Worm (Caenorhabditis elegans): ENCODE measurements around the gene pde-3.

Gene pde-3

ce11 chrII:14919148-14919755 is at the start of gene pde-3:
Gene pde-3, plus strand, starts transcription at chrII:14919705.
- TF ChIP-seq unc-62 (GFP tag; optimal IDR thresholded peaks at IDR 0.05) = no peak

ce11 chrII:14876737-14877203 is 42.7 kb upstream of the pde-3 start, which contains the start of gene Y53F4A.2:
Gene Y53F4A.2, minus strand, starts transcription at chrII:14877153.
- TF ChIP-seq unc-62 (GFP tag; optimal IDR thresholded peaks at IDR 0.05) = no peak

ce11 chrII:14892515-14892914 is 27.0 kb upstream of the pde-3 start:
- no peak for TF ChIP-seq unc-62 (GFP tag; optimal IDR thresholded peaks at IDR 0.05)

ce11 chrII:14896503-14896902 is 23.0 kb upstream of the pde-3 start:
- no peak for TF ChIP-seq unc-62 (GFP tag; optimal IDR thresholded peaks at IDR 0.05)

ce11 chrII:14902193-14902592 is 17.3 kb upstream of the pde-3 start, which contains the start of gene cog-1:
Gene cog-1, plus strand, starts transcription at chrII:14902493.
- no peak for TF ChIP-seq unc-62 (GFP tag; optimal IDR thresholded peaks at IDR 0.05)

ce11 chrII:14903611-14904010 is 15.9 kb upstream of the pde-3 start:
- no peak for TF ChIP-seq unc-62 (GFP tag; optimal IDR thresholded peaks at IDR 0.05)

ce11 chrII:14904635-14905034 is 14.9 kb upstream of the pde-3 start:
- no peak for TF ChIP-seq unc-62 (GFP tag; optimal IDR thresholded peaks at IDR 0.05)

ce11 chrII:14907719-14908118 is 11.8 kb upstream of the pde-3 start:
- no peak for TF ChIP-seq unc-62 (GFP tag; optimal IDR thresholded peaks at IDR 0.05)

ce11 chrII:14910307-14910706 is 9.2 kb upstream of the pde-3 start, which contains the start of gene R03C1.1:
Gene R03C1.1, minus strand, starts transcription at chrII:14910407.
- TF ChIP-seq unc-62 (GFP tag; optimal IDR thresholded peaks at IDR 0.05) = no peak

ce11 chrII:14916848-14917247 is 2.7 kb upstream of the pde-3 start:
- TF ChIP-seq unc-62 (GFP tag; optimal IDR thresholded peaks at IDR 0.05) = no peak

- no peak for TF ChIP-seq unc-62 (GFP tag; optimal IDR thresholded peaks at IDR 0.05)
Measured at ce11 chrII:14928766-14929165, 9.3 kb downstream of the pde-3 start.

- TF ChIP-seq unc-62 (GFP tag; optimal IDR thresholded peaks at IDR 0.05) = no peak
Measured at ce11 chrII:14935431-14936071, 16.0 kb downstream of the pde-3 start.

- TF ChIP-seq unc-62 (GFP tag; optimal IDR thresholded peaks at IDR 0.05) = no peak
Measured at ce11 chrII:14938319-14938718, 18.8 kb downstream of the pde-3 start.

- TF ChIP-seq unc-62 (GFP tag; optimal IDR thresholded peaks at IDR 0.05) = no peak
Measured at ce11 chrII:14940325-14940724, 20.8 kb downstream of the pde-3 start.

- TF ChIP-seq unc-62 (GFP tag; optimal IDR thresholded peaks at IDR 0.05) = no peak
Measured at ce11 chrII:14940980-14941379, 21.5 kb downstream of the pde-3 start.

ce11 chrII:14945518-14945917 is 26.0 kb downstream of the pde-3 start:
- no peak for TF ChIP-seq unc-62 (GFP tag; optimal IDR thresholded peaks at IDR 0.05)

- no peak for TF ChIP-seq unc-62 (GFP tag; optimal IDR thresholded peaks at IDR 0.05)
Measured at ce11 chrII:14946545-14946944, 27.0 kb downstream of the pde-3 start.
